Fruit fly (Drosophila melanogaster) S2 (cell line): ENCODE measurements around the gene CG32119.

Experiments used
- CG8478 ChIP-seq: fragments of >200 bp; optimal IDR thresholded peaks from 2 replicates; lab custom pipeline; 2018
- CTCF ChIP-seq, 2 experiments: fragments of >200 bp; optimal IDR thresholded peaks; 2 replicates each; lab custom pipeline; 2018

DNA sequence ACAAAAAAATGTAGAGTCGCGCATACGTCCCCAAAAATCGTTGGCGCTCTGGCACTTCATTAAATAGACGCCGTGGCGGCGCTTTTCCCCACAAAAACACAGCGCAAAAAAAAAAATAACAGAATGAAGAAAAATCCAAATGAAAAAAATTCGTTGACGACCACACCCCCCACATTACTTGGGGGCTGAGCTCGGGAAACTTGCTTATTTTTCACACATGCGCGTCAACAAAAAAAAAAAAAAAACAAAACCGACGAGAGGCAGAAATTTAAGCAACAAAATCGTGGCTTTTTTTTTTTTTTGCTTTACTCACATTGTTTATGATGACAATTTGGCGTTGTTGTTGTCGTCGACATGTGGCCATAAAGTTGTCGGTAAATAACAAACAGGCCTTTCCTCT is 3.3 kb upstream of the CG32119 start:
- TF ChIP-seq CG8478 (lab: Kevin White, UChicago) (no peak), CTCF (optimal IDR thresholded peaks at IDR 0.05; lab: Kevin White, UChicago) (no peak)
